Worm (Caenorhabditis elegans) whole organism, early embryonic: ENCODE data around the gene Y38H6C.20.

Experiments used
- B0310.2 ChIP-seq: sonication (generic microtip); optimal IDR thresholded peaks from 2 replicates; lab custom pipeline; 2016; ENCODE audit warnings: mild to moderate bottlenecking, missing genetic modification characterization, missing compliant biosample characterization
- F13C5.2 ChIP-seq: sonication (generic microtip); optimal IDR thresholded peaks from 2 replicates; lab custom pipeline; 2017; ENCODE audit warnings: mild to moderate bottlenecking, missing genetic modification characterization, inconsistent platforms, missing compliant biosample characterization
- aly-1 ChIP-seq: sonication (generic microtip); optimal IDR thresholded peaks from 2 replicates; lab custom pipeline; 2016; ENCODE audit warnings: missing genetic modification characterization, missing compliant biosample characterization
- ama-1 ChIP-seq: fragments of 150-350 bp; optimal IDR thresholded peaks from 2 replicates; lab custom pipeline; 2014
- ceh-13 ChIP-seq: fragments of 200-800 bp; sonication (Bioruptor generic); optimal IDR thresholded peaks from 2 replicates; lab custom pipeline; 2018; ENCODE audit warnings: mild to moderate bottlenecking, missing genetic modification characterization, missing compliant biosample characterization
- ceh-36 ChIP-seq: sonication (generic microtip); optimal IDR thresholded peaks from 2 replicates; lab custom pipeline; 2016; ENCODE audit warnings: missing genetic modification characterization, inconsistent platforms, missing compliant biosample characterization
- ets-7 ChIP-seq: sonication (generic microtip); optimal IDR thresholded peaks from 2 replicates; lab custom pipeline; 2016; ENCODE audit warnings: missing genotype, missing genetic modification characterization, missing compliant biosample characterization
- flt-1 ChIP-seq: fragments of 200-800 bp; sonication (Bioruptor generic); IDR thresholded peaks from 2 replicates; pipeline ENCODE4 v1.3.6; 2022; ENCODE audit warnings: missing genetic modification characterization, missing compliant biosample characterization
- hmbx-1 ChIP-seq: sonication (generic microtip); optimal IDR thresholded peaks from 2 replicates; lab custom pipeline; 2016; ENCODE audit warnings: mild to moderate bottlenecking, missing genetic modification characterization, missing compliant biosample characterization
- hmg-4 ChIP-seq: fragments of 200-800 bp; sonication (Bioruptor generic); optimal IDR thresholded peaks from 2 replicates; lab custom pipeline; 2018; ENCODE audit warnings: mild to moderate bottlenecking, missing genetic modification characterization, missing compliant biosample characterization
- hnd-1 ChIP-seq: sonication (generic microtip); optimal IDR thresholded peaks from 2 replicates; lab custom pipeline; 2016; ENCODE audit warnings: missing genetic modification characterization, missing compliant biosample characterization
- pes-1 ChIP-seq: fragments of 200-800 bp; sonication (Bioruptor generic); IDR thresholded peaks from 2 replicates; pipeline ENCODE4 v1.3.6; 2022; ENCODE audit warnings: missing genetic modification reagents, missing genetic modification characterization, missing compliant biosample characterization
- scrt-1 ChIP-seq: fragments of 200-800 bp; sonication (Bioruptor generic); IDR thresholded peaks from 2 replicates; pipeline ENCODE4 v1.3.6; 2022; ENCODE audit warnings: missing genetic modification characterization, missing compliant biosample characterization
- sea-1 ChIP-seq: fragments of 200-800 bp; sonication (Bioruptor generic); conservative IDR thresholded peaks from 2 replicates; pipeline ENCODE4 v1.3.6; 2022; ENCODE audit warnings: missing genetic modification characterization, missing compliant biosample characterization
- tbx-11 ChIP-seq: fragments of 200-800 bp; sonication (Bioruptor generic); IDR thresholded peaks from 2 replicates; pipeline ENCODE4 v1.3.6; 2022; ENCODE audit warnings: missing genetic modification characterization, missing compliant biosample characterization
- tbx-37 ChIP-seq: fragments of 200-800 bp; sonication (Bioruptor generic); conservative IDR thresholded peaks from 2 replicates; pipeline ENCODE4 v1.3.6; 2022; ENCODE audit warnings: missing genetic modification reagents, missing genetic modification characterization, missing compliant biosample characterization
- tra-4 ChIP-seq: sonication (generic microtip); optimal IDR thresholded peaks from 2 replicates; lab custom pipeline; 2017; ENCODE audit warnings: missing genetic modification characterization, missing compliant biosample characterization

Gene Y38H6C.20

DNA sequence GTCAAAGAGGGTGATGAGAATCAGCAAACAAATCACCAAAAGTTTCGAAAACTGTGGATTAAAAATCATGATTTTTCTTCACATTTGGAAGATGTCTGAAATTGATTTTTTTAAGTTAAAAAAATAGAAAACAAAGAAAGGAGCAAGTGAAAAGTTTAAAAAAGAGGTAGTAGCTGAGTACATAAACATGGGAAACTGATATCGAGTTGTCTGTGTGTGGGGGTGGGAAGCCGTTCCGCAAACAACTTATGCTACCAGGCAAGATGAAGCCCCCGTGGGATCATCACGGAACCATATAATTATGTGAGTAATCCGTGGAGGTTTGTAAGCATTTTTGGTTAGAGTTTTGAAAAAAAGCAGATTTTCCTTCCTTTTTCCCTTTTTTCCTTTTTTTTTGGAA lies at the start of gene Y38H6C.20:
Gene Y38H6C.20 (minus strand): TSS at position 101 of the 400 bp plus-strand sequence.
- TF ChIP-seq B0310.2 (tag; lab: Kevin White, UChicago) = no peak
- no peak for TF ChIP-seq tbx-37 (GFP tag; lab: Robert Waterston, UW)
- no peak for TF ChIP-seq flt-1 (GFP tag; lab: Robert Waterston, UW)
- TF ChIP-seq tra-4 (tag; lab: Kevin White, UChicago) = no peak
- TF ChIP-seq scrt-1 (GFP tag; lab: Robert Waterston, UW) = no peak
- TF ChIP-seq sea-1 (GFP tag; lab: Robert Waterston, UW) = no peak
- no peak for TF ChIP-seq aly-1 (tag; lab: Kevin White, UChicago)

DNA sequence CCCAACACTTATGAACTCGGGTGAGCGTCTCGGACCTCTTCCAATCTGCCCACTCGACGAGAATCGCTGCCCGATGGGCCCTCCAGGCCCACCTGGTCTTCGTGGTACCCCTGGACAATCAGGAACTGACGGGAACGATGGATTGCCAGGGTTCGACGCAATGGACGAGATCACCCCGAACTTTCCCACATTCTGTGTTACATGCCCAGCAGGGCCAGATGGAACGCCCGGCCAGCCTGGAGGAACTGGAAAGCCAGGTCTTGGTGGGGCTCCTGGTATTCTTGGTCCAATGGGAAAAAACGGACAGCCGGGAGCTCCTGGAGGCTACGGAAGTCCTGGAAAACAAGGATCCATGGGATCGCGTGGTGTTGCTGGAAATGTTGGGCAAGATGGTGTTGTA lies 49.7 kb upstream of the Y38H6C.20 start:
- TF ChIP-seq flt-1 (GFP tag; lab: Robert Waterston, UW) (no peak), aly-1 (tag; lab: Kevin White, UChicago) (no peak), tbx-11 (GFP tag; lab: Robert Waterston, UW) (no peak), tra-4 (tag; lab: Kevin White, UChicago) (no peak), scrt-1 (GFP tag; lab: Robert Waterston, UW) (no peak), pes-1 (no peak), hmg-4 (no peak), ama-1 (no peak), hmbx-1 (tag; lab: Kevin White, UChicago) (no peak), ceh-13 (no peak), F13C5.2 (tag; lab: Kevin White, UChicago) (no peak), sea-1 (GFP tag; lab: Robert Waterston, UW) (no peak), B0310.2 (tag; lab: Kevin White, UChicago) (no peak), hnd-1 (tag; lab: Kevin White, UChicago) (no peak), ets-7 (no peak), ceh-36 (tag; lab: Kevin White, UChicago) (no peak)

DNA sequence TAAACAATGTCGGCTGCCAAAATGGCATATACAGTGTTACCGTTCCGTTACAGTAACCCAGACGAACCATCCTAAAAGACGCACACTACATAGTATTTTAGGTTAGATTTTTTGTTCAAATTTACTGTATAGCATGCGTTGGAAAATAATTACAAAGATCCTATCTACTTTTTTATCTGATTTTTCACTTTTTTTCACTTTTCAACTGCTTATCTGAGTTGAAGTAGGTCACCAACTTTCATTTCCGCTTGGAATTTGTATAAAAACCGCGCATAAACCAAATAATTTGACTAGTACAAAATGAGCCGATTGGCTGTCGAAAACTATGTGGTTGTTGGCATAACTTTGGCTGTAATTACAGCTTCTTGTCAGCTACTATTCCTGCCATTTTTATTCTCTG lies 48.8 kb upstream of the Y38H6C.20 start, which contains the start of gene col-163:
Gene col-163 (plus strand): TSS at position 301 of the 400 bp plus-strand sequence.
- TF ChIP-seq ets-7 (no peak), sea-1 (GFP tag; lab: Robert Waterston, UW) (no peak), ama-1 (no peak), hmbx-1 (tag; lab: Kevin White, UChicago) (no peak), tra-4 (tag; lab: Kevin White, UChicago) (no peak), aly-1 (tag; lab: Kevin White, UChicago) (no peak), hmg-4 (no peak), ceh-36 (tag; lab: Kevin White, UChicago) (no peak), tbx-11 (GFP tag; lab: Robert Waterston, UW) (no peak), F13C5.2 (tag; lab: Kevin White, UChicago) (no peak), hnd-1 (tag; lab: Kevin White, UChicago) (no peak), pes-1 (no peak), scrt-1 (GFP tag; lab: Robert Waterston, UW) (no peak), ceh-13 (no peak), tbx-37 (GFP tag; lab: Robert Waterston, UW) (no peak)

DNA sequence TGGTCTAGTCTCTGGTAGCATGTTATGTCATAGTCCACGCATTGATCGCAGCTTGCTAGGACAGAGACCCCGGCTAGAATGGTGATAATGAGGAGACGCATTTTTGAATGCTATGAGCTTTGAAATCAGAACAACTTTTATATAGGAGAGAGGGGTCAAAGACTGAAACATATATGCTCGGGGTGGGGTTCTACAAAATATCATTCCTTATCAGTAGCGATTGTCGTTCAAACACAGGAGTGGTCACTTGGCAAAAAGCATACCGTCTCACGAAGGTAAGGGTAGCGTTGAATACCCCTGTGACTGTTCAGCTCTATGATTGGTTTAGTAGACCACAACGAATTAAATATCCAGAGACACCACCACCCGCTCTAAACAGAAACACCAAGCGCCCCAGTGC lies 46.1 kb upstream of the Y38H6C.20 start, which contains the start of gene F46B3.1:
Gene F46B3.1 (minus strand): TSS at position 101 of the 400 bp plus-strand sequence.
- TF ChIP-seq sea-1 (GFP tag; lab: Robert Waterston, UW) (no peak), ets-7 (no peak), flt-1 (GFP tag; lab: Robert Waterston, UW) (no peak), ceh-13 (no peak), tbx-37 (GFP tag; lab: Robert Waterston, UW) (no peak), pes-1 (no peak), ceh-36 (tag; lab: Kevin White, UChicago) (no peak), F13C5.2 (tag; lab: Kevin White, UChicago) (no peak), ama-1 (no peak), tbx-11 (GFP tag; lab: Robert Waterston, UW) (no peak), B0310.2 (tag; lab: Kevin White, UChicago) (no peak), hmbx-1 (tag; lab: Kevin White, UChicago) (no peak), tra-4 (tag; lab: Kevin White, UChicago) (no peak)

DNA sequence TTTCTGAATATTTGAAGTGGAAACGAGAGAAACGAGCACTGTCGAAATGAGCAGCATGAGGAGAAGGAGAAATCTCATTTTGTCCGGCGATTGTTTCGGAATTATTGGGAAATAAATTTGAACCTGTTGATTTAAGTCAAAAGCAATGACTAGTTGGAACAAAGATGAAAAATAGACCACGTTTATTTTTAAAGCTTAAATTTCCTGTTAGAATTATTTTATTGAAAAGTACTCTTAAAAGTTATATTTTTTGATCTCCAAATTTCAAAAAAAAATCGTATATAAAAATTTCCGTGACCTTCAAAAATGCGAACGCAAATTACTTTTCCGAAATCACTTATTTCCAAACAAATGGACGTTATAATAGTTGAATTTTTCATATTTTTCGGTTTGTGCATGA lies 44.7 kb upstream of the Y38H6C.20 start, which contains the start of gene F26F2.11:
Gene F26F2.11 (minus strand): TSS at position 101 of the 400 bp plus-strand sequence.
- TF ChIP-seq scrt-1 (GFP tag; lab: Robert Waterston, UW) (no peak), F13C5.2 (tag; lab: Kevin White, UChicago) (no peak), ama-1 (no peak), tbx-11 (GFP tag; lab: Robert Waterston, UW) (no peak), hmg-4 (no peak)

DNA sequence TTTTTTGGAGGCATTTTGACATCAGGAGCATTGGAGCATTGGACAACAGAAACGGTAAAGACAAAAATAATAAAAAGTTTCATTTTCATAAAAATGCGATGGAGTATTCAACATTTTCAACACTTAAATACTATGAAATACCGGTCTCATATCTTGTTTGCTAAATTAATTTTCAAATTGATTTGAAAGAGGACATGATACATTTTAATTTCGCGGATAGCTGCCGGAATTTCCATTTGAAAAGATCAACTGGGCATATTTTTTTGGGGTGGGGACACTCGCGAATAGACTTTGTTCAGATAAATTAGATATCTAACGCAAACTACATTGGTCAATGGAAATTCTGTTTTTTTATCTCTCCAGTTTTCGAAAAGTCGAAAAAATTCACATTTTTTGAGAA lies 43.8 kb upstream of the Y38H6C.20 start, which contains the start of gene F26F2.10:
Gene F26F2.10 (minus strand): TSS at position 101 of the 400 bp plus-strand sequence.
- TF ChIP-seq hnd-1 (tag; lab: Kevin White, UChicago) = no peak
- TF ChIP-seq ets-7 = no peak
- no peak for TF ChIP-seq ceh-36 (tag; lab: Kevin White, UChicago)
- TF ChIP-seq tbx-37 (GFP tag; lab: Robert Waterston, UW) = no peak
- no peak for TF ChIP-seq tra-4 (tag; lab: Kevin White, UChicago)

DNA sequence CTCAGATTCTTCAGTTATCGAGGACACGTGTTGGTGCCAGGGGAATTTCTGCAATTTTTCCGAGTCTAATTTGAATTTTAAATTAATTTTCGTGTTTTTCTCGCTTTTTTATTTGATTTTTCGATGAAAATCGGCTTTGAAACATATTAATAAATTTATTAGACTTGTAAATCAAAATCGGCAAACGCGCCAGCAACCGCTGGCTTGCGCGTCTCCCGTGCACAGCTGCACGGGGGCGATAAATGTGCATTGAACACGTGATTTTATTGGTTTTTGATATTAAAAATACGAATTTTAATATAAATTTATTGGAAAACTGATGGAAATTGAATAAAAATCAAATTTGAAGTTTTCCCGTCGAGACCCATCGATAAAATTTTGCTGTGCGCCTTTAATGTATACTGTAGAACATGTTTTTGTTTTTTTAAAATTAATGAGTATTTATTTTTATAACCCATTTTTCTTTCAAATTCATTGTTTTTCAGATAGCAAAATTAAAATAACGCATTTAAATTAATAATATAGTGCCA lies 29.6 kb upstream of the Y38H6C.20 start, which contains the start of gene F26F2.7:
Gene F26F2.7 (plus strand): TSS at position 480 of the 530 bp plus-strand sequence.
- TF ChIP-seq pes-1 (0 out of 2 replicates have a peak, but pooled peaks have one; percentile 42), scrt-1 (GFP tag; lab: Robert Waterston, UW) (no peak), hmg-4 (peak; percentile 32), flt-1 (GFP tag; lab: Robert Waterston, UW) (no peak), F13C5.2 (tag; lab: Kevin White, UChicago) (peak; percentile 76), tbx-37 (GFP tag; lab: Robert Waterston, UW) (0 out of 2 replicates have a peak, but pooled peaks have one; percentile 19), ama-1 (no peak), aly-1 (tag; lab: Kevin White, UChicago) (no peak), tbx-11 (GFP tag; lab: Robert Waterston, UW) (0 out of 2 replicates have a peak, but pooled peaks have one; percentile 18)
